Fruit fly (Drosophila melanogaster) whole organism, wandering third instar larva: ENCODE measurements around the gene CG9300.

ENCODE experiments used
- Abd-B ChIP-seq: fragments of >200 bp; optimal IDR thresholded peaks from 2 replicates; lab custom pipeline; 2017; ENCODE audit warnings: missing biosample characterization, missing genetic modification characterization
- CG32264 ChIP-seq: fragments of 200-800 bp; sonication (Bioruptor generic); optimal IDR thresholded peaks from 2 replicates; lab custom pipeline; 2016; ENCODE audit warnings: missing biosample characterization, missing genetic modification characterization
- CG9705 ChIP-seq: fragments of 200-800 bp; sonication (Bioruptor generic); optimal IDR thresholded peaks from 2 replicates; lab custom pipeline; 2018; ENCODE audit warnings: missing biosample characterization, mild to moderate bottlenecking, missing genetic modification characterization
- CrebA ChIP-seq: fragments of 200-800 bp; sonication (Bioruptor generic); optimal IDR thresholded peaks from 2 replicates; lab custom pipeline; 2016; ENCODE audit warnings: missing biosample characterization, mild to moderate bottlenecking, missing genetic modification characterization, borderline replicate concordance
- Dfd ChIP-seq: fragments of >200 bp; optimal IDR thresholded peaks from 2 replicates; lab custom pipeline; 2017; ENCODE audit warnings: missing biosample characterization, missing genetic modification characterization
- Dif ChIP-seq: fragments of 200-275, 200-300 bp; sonication (Bioruptor generic); optimal IDR thresholded peaks from 2 replicates; lab custom pipeline; 2018; ENCODE audit warnings: missing biosample characterization, missing genetic modification characterization; ENCODE audit not compliant: partially characterized antibody
- GATAd ChIP-seq: sonication (Bioruptor generic); optimal IDR thresholded peaks from 2 replicates; lab custom pipeline; 2016; ENCODE audit warnings: missing biosample characterization, missing genetic modification characterization
- HLH106 ChIP-seq: fragments of 200-800 bp; optimal IDR thresholded peaks from 3 replicates; lab custom pipeline; 2019; ENCODE audit warnings: missing biosample characterization, mild to moderate bottlenecking, missing genetic modification characterization, moderate library complexity
- Hnf4 ChIP-seq: fragments of 200-800 bp; sonication (Bioruptor generic); optimal IDR thresholded peaks from 2 replicates; lab custom pipeline; 2016; ENCODE audit warnings: missing biosample characterization, mild to moderate bottlenecking, missing genetic modification characterization
- Hr78 ChIP-seq: fragments of >200 bp; optimal IDR thresholded peaks from 2 replicates; lab custom pipeline; 2017; ENCODE audit warnings: missing biosample characterization, missing genetic modification characterization
- Hr83 ChIP-seq: fragments of 200-300 bp; sonication (Bioruptor generic); optimal IDR thresholded peaks from 2 replicates; lab custom pipeline; 2016; ENCODE audit warnings: missing biosample characterization, mild to moderate bottlenecking, missing genetic modification characterization, moderate library complexity; ENCODE audit not compliant: poor library complexity, severe bottlenecking
- Jra ChIP-seq: sonication (Bioruptor generic); optimal IDR thresholded peaks from 2 replicates; lab custom pipeline; 2016; ENCODE audit warnings: missing biosample characterization, missing genetic modification characterization
- Mio ChIP-seq: sonication (Bioruptor generic); optimal IDR thresholded peaks from 2 replicates; lab custom pipeline; 2016; ENCODE audit warnings: missing biosample characterization, missing genetic modification characterization
- Myc ChIP-seq: fragments of >200 bp; optimal IDR thresholded peaks from 2 replicates; lab custom pipeline; 2017
- N ChIP-seq: fragments of >200 bp; optimal IDR thresholded peaks from 2 replicates; lab custom pipeline; 2018; ENCODE audit warnings: missing biosample characterization, missing external identifiers, missing genetic modification characterization
- OdsH ChIP-seq: fragments of 200-800 bp; sonication (Bioruptor generic); optimal IDR thresholded peaks from 2 replicates; lab custom pipeline; 2016; ENCODE audit warnings: missing biosample characterization, mild to moderate bottlenecking, missing genetic modification characterization
- Rel ChIP-seq, 2 experiments: fragments of 200-800 bp; sonication (Bioruptor generic) in 1 of 2; optimal IDR thresholded peaks; 2 replicates in 1 of 2; 3 replicates in 1 of 2; lab custom pipeline; 2016 to 2019; ENCODE audit warnings: mild to moderate bottlenecking in 2 of 2, missing biosample characterization in 2 of 2, missing genetic modification characterization in 2 of 2, moderate library complexity in 1 of 2
- Sp1 ChIP-seq: fragments of 200-800 bp; sonication (Bioruptor generic); optimal IDR thresholded peaks from 3 replicates; lab custom pipeline; 2019; ENCODE audit warnings: missing biosample characterization, mild to moderate bottlenecking, missing genetic modification characterization, moderate library complexity
- Vsx2 ChIP-seq: fragments of 200-300, 225-300 bp; sonication (Bioruptor generic); optimal IDR thresholded peaks from 2 replicates; lab custom pipeline; 2018; ENCODE audit warnings: missing biosample characterization, missing genetic modification characterization; ENCODE audit not compliant: partially characterized antibody
- br ChIP-seq: fragments of 200-800 bp; sonication (Bioruptor generic); optimal IDR thresholded peaks from 2 replicates; lab custom pipeline; 2016; ENCODE audit warnings: missing biosample characterization, missing genetic modification characterization
- brk ChIP-seq: fragments of 200-800 bp; sonication (Bioruptor generic); optimal IDR thresholded peaks from 2 replicates; lab custom pipeline; 2016; ENCODE audit warnings: missing biosample characterization, mild to moderate bottlenecking, missing genetic modification characterization
- dl ChIP-seq, 2 experiments: fragments of 175-275, 200-275 bp in 1 of 2; fragments of 200-275 bp in 1 of 2; sonication (Bioruptor generic); optimal IDR thresholded peaks; lab custom pipeline; 2018; ENCODE audit warnings: mild to moderate bottlenecking in 2 of 2, missing biosample characterization in 2 of 2, missing genetic modification characterization in 2 of 2, moderate library complexity in 2 of 2; ENCODE audit not compliant: partially characterized antibody in 2 of 2, insufficient read depth in 1 of 2
- dmrt93B ChIP-seq: fragments of 200-800 bp; sonication (Bioruptor generic); optimal IDR thresholded peaks from 2 replicates; lab custom pipeline; 2018; ENCODE audit warnings: missing biosample characterization, mild to moderate bottlenecking, missing genetic modification characterization
- dsf ChIP-seq: sonication (Bioruptor generic); optimal IDR thresholded peaks from 2 replicates; lab custom pipeline; 2016; ENCODE audit warnings: missing biosample characterization, missing genetic modification characterization, borderline replicate concordance
- ey ChIP-seq: fragments of 200-800 bp; sonication (Bioruptor generic); optimal IDR thresholded peaks from 2 replicates; lab custom pipeline; 2016; ENCODE audit warnings: missing biosample characterization, missing genetic modification characterization
- foxo ChIP-seq, 2 experiments: fragments of 200-800 bp; sonication (Bioruptor generic); optimal IDR thresholded peaks; 2 replicates in 1 of 2; 3 replicates in 1 of 2; lab custom pipeline; 2016 to 2017; ENCODE audit warnings: missing biosample characterization in 2 of 2, missing genetic modification characterization in 2 of 2
- fru ChIP-seq: fragments of 200-800 bp; sonication (Bioruptor generic); optimal IDR thresholded peaks from 3 replicates; lab custom pipeline; 2016; ENCODE audit warnings: missing biosample characterization, mild to moderate bottlenecking, missing genetic modification characterization
- h ChIP-seq: fragments of 200-800 bp; sonication (Bioruptor generic); optimal IDR thresholded peaks from 3 replicates; lab custom pipeline; 2016; ENCODE audit warnings: missing biosample characterization, mild to moderate bottlenecking, missing genetic modification characterization
- jim ChIP-seq: fragments of 175-275, 200-325 bp; sonication (Bioruptor generic); optimal IDR thresholded peaks from 2 replicates; lab custom pipeline; 2016; ENCODE audit warnings: missing biosample characterization, mild to moderate bottlenecking, missing genetic modification characterization
- lola ChIP-seq: fragments of >200 bp; optimal IDR thresholded peaks from 2 replicates; lab custom pipeline; 2017; ENCODE audit warnings: missing biosample characterization, missing genetic modification characterization
- pan ChIP-seq: fragments of >200 bp; optimal IDR thresholded peaks from 2 replicates; lab custom pipeline; 2017
- psq ChIP-seq: fragments of 200-800 bp; sonication (Bioruptor generic); optimal IDR thresholded peaks from 3 replicates; lab custom pipeline; 2017; ENCODE audit warnings: missing biosample characterization, mild to moderate bottlenecking, missing genetic modification characterization, moderate library complexity
- rgr ChIP-seq: fragments of 200-800 bp; sonication (Bioruptor generic); optimal IDR thresholded peaks from 3 replicates; lab custom pipeline; 2016; ENCODE audit warnings: missing biosample characterization, mild to moderate bottlenecking, missing genetic modification characterization
- sage ChIP-seq: fragments of 200-800 bp; sonication (Bioruptor generic); optimal IDR thresholded peaks from 2 replicates; lab custom pipeline; 2016; ENCODE audit warnings: missing biosample characterization, mild to moderate bottlenecking, missing genetic modification characterization
- sv ChIP-seq: fragments of 200-800 bp; sonication (Bioruptor generic); optimal IDR thresholded peaks from 3 replicates; lab custom pipeline; 2016; ENCODE audit warnings: missing biosample characterization, missing genetic modification characterization
- tai ChIP-seq: sonication (Bioruptor generic); optimal IDR thresholded peaks from 2 replicates; lab custom pipeline; 2016; ENCODE audit warnings: missing biosample characterization, missing genetic modification characterization
- usp ChIP-seq: fragments of >200 bp; optimal IDR thresholded peaks from 2 replicates; lab custom pipeline; 2017; ENCODE audit warnings: missing biosample characterization, missing genetic modification characterization
- woc ChIP-seq: sonication (Bioruptor generic); optimal IDR thresholded peaks from 2 replicates; lab custom pipeline; 2016; ENCODE audit warnings: missing biosample characterization, mild to moderate bottlenecking, missing genetic modification characterization

CG9300 gene

DNA sequence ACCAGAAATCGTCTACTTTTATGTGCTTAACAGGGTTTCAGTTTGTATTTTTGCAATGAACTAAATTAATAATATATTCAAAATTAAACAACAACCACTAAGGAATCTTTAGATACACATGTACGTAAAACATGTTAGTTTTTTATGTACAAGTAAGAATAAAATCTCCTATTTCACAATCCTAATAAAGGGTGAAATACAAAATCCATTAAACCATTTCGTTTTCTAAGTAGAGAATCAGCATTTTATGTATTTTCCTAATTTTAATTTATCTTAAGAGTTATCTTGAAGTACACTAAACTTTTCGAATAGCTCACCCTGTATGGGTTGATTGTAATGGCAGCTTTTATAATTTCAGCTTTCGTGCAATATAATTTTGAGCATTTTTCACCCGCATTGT lies 9.5 kb downstream of the CG9300 start:
- TF ChIP-seq fru (GFP tag; lab: Kevin White, UChicago), result peak; percentile 88
- peak; percentile 15 for TF ChIP-seq tai (GFP tag; lab: Kevin White, UChicago)
- TF ChIP-seq Mio (GFP tag; lab: Kevin White, UChicago), result no peak
- TF ChIP-seq rgr (GFP tag; lab: Kevin White, UChicago), result peak; percentile 88
- TF ChIP-seq dl (GFP tag; optimal IDR thresholded peaks at IDR 0.05; lab: Kevin White, UChicago; ENCODE audit: insufficient read depth in 1 of 2, partially characterized antibody in 2 of 2), result no peak
- TF ChIP-seq pan, result no peak
- TF ChIP-seq dsf (GFP tag; lab: Kevin White, UChicago), result no peak
- TF ChIP-seq Hr78, result no peak
- TF ChIP-seq OdsH (GFP tag; lab: Kevin White, UChicago), result peak; percentile 86
- peak; percentile 86 for TF ChIP-seq ey (GFP tag; lab: Kevin White, UChicago)
- peak; percentile 26 for TF ChIP-seq CG9705 (GFP tag; lab: Kevin White, UChicago)
- TF ChIP-seq brk (GFP tag; lab: Kevin White, UChicago), result peak; percentile 43
- peak; percentile 60 for TF ChIP-seq psq (GFP tag; lab: Kevin White, UChicago)
- no peak for TF ChIP-seq Vsx2 (GFP tag; lab: Kevin White, UChicago)
- peak; percentile 13 for TF ChIP-seq Rel (GFP tag; optimal IDR thresholded peaks at IDR 0.05; lab: Kevin White, UChicago)
- TF ChIP-seq Rel (tag; optimal IDR thresholded peaks at IDR 0.05; lab: Kevin White, UChicago), result peak; percentile 2
- peak; percentile 29 for TF ChIP-seq Hnf4 (GFP tag; lab: Kevin White, UChicago)
- TF ChIP-seq foxo (GFP tag; optimal IDR thresholded peaks at IDR 0.05; lab: Kevin White, UChicago), result peak in 1 of 2 experiments; percentile 91
- TF ChIP-seq Sp1 (GFP tag; lab: Kevin White, UChicago), result peak; percentile 91
- TF ChIP-seq lola (GFP tag; lab: Kevin White, UChicago), result no peak
- peak; percentile 79 for TF ChIP-seq h (GFP tag; lab: Kevin White, UChicago)
- no peak for TF ChIP-seq jim (GFP tag; lab: Kevin White, UChicago)
- no peak for TF ChIP-seq usp (GFP tag; lab: Kevin White, UChicago)
- TF ChIP-seq N (GFP tag; lab: Kevin White, UChicago), result no peak
- no peak for TF ChIP-seq Myc (lab: Kevin White, UChicago)
- TF ChIP-seq br (GFP tag; lab: Kevin White, UChicago), result peak; percentile 66
- no peak for TF ChIP-seq CrebA
- TF ChIP-seq Abd-B (GFP tag; lab: Kevin White, UChicago), result no peak
- TF ChIP-seq woc (GFP tag; lab: Kevin White, UChicago), result peak; percentile 58
- no peak for TF ChIP-seq sv
- no peak for TF ChIP-seq Dfd (GFP tag; lab: Kevin White, UChicago)
- peak; percentile 17 for TF ChIP-seq dmrt93B (GFP tag; lab: Kevin White, UChicago)
- TF ChIP-seq Hr83 (GFP tag; lab: Kevin White, UChicago), result no peak
- TF ChIP-seq Dif (GFP tag; lab: Kevin White, UChicago), result no peak
- TF ChIP-seq sage (GFP tag; lab: Kevin White, UChicago), result peak; percentile 44
- peak; percentile 11 for TF ChIP-seq Jra (GFP tag; lab: Kevin White, UChicago)
- peak; percentile 88 for TF ChIP-seq HLH106
- TF ChIP-seq GATAd (GFP tag; lab: Kevin White, UChicago), result no peak
- TF ChIP-seq CG32264 (GFP tag; lab: Kevin White, UChicago), result no peak

DNA sequence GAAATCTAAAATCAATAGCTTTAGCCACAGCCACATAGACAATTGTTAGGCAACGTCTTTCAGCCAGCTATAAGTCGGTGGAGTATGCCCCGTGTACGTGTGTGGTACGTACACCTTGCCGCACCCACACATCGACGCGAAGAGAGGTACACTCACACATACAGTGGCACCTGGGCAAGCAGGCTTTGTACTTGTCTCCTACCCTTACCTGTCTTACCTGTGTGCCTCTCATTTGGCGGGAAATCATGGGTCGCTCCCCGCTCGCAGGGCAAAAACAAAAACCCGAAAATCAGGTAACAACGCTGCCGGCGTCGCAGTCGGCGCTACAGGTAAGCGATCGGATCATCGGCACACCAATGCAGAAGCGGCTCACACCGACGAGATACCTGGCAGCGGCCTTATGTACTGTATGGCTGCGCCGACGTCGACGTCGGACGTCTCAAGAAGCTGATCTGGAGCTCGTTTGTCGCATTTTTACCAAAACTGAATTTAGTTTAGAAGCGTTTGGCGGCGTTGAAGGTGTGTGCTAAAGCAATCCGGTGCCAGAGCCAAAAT lies 10.0 kb downstream of the CG9300 start:
- TF ChIP-seq dl (GFP tag; optimal IDR thresholded peaks at IDR 0.05; lab: Kevin White, UChicago; ENCODE audit: insufficient read depth in 1 of 2, partially characterized antibody in 2 of 2) (peak; percentile 25 to 55), h (GFP tag; lab: Kevin White, UChicago) (peak; percentile 10), Dfd (GFP tag; lab: Kevin White, UChicago) (no peak), Vsx2 (GFP tag; lab: Kevin White, UChicago) (peak; percentile 46), br (GFP tag; lab: Kevin White, UChicago) (peak; percentile 20), Hr83 (GFP tag; lab: Kevin White, UChicago) (peak; percentile 72), Rel (GFP tag; optimal IDR thresholded peaks at IDR 0.05; lab: Kevin White, UChicago) (no peak), Rel (tag; optimal IDR thresholded peaks at IDR 0.05; lab: Kevin White, UChicago) (peak; percentile 2), brk (GFP tag; lab: Kevin White, UChicago) (no peak), Mio (GFP tag; lab: Kevin White, UChicago) (no peak), dsf (GFP tag; lab: Kevin White, UChicago) (no peak), Dif (GFP tag; lab: Kevin White, UChicago) (peak; percentile 76), CrebA (no peak)
